Worm (Caenorhabditis elegans) whole organism, L3 larva: Measurements from ENCODE around the gene Y47D3A.31.

Source experiments
- aly-2 ChIP-seq: fragments of 150-350 bp; optimal IDR thresholded peaks from 2 replicates; lab custom pipeline; 2014; ENCODE audit warnings: missing biosample characterization, missing genetic modification characterization
- ama-1 ChIP-seq: fragments of 150-350 bp; optimal IDR thresholded peaks from 2 replicates; lab custom pipeline; 2018
- ceh-9 ChIP-seq: sonication (generic microtip); optimal IDR thresholded peaks from 2 replicates; lab custom pipeline; 2018; ENCODE audit warnings: missing biosample characterization, missing genetic modification characterization
- daf-12 ChIP-seq: fragments of 150-350 bp; optimal IDR thresholded peaks from 2 replicates; lab custom pipeline; 2014; ENCODE audit warnings: missing biosample characterization, missing genetic modification reagents, missing genetic modification characterization
- elt-3 ChIP-seq, 3 experiments: fragments of 150-350 bp in 1 of 3; sonication (generic microtip) in 2 of 3; optimal IDR thresholded peaks; 2 replicates in 2 of 3; 4 replicates in 1 of 3; lab custom pipeline; 2014 to 2017; ENCODE audit warnings: missing biosample characterization in 3 of 3, missing genetic modification characterization in 3 of 3
- fkh-10 ChIP-seq: sonication (generic microtip); optimal IDR thresholded peaks from 2 replicates; lab custom pipeline; 2017; ENCODE audit warnings: missing biosample characterization, missing genetic modification reagents, missing genetic modification characterization
- nhr-11 ChIP-seq: fragments of 150-350 bp; optimal IDR thresholded peaks from 2 replicates; lab custom pipeline; 2014; ENCODE audit warnings: missing biosample characterization, missing genetic modification characterization
- nhr-12 ChIP-seq: fragments of 150-350 bp; optimal IDR thresholded peaks from 2 replicates; lab custom pipeline; 2014; ENCODE audit warnings: missing biosample characterization, missing genetic modification characterization
- nhr-237 ChIP-seq: fragments of 150-350 bp; optimal IDR thresholded peaks from 2 replicates; lab custom pipeline; 2014; ENCODE audit warnings: missing biosample characterization, missing genetic modification characterization
- pqm-1 ChIP-seq: fragments of 150-350 bp; optimal IDR thresholded peaks from 2 replicates; lab custom pipeline; 2017; ENCODE audit warnings: missing biosample characterization, missing genetic modification characterization, inconsistent platforms
- snpc-4 ChIP-seq: fragments of 150-350 bp; optimal IDR thresholded peaks from 2 replicates; lab custom pipeline; 2014; ENCODE audit warnings: missing biosample characterization, missing genetic modification characterization
- unc-39 ChIP-seq: sonication (generic microtip); optimal IDR thresholded peaks from 4 replicates; lab custom pipeline; 2017; ENCODE audit warnings: missing biosample characterization, missing genetic modification characterization
- unc-62 ChIP-seq: fragments of 150-350 bp; sonication (generic microtip); optimal IDR thresholded peaks from 4 replicates; lab custom pipeline; 2014; ENCODE audit warnings: missing biosample characterization, missing genetic modification reagents, missing genetic modification characterization
- zag-1 ChIP-seq: fragments of 150-350 bp; optimal IDR thresholded peaks from 2 replicates; lab custom pipeline; 2014; ENCODE audit warnings: missing biosample characterization, missing genetic modification characterization

DNA sequence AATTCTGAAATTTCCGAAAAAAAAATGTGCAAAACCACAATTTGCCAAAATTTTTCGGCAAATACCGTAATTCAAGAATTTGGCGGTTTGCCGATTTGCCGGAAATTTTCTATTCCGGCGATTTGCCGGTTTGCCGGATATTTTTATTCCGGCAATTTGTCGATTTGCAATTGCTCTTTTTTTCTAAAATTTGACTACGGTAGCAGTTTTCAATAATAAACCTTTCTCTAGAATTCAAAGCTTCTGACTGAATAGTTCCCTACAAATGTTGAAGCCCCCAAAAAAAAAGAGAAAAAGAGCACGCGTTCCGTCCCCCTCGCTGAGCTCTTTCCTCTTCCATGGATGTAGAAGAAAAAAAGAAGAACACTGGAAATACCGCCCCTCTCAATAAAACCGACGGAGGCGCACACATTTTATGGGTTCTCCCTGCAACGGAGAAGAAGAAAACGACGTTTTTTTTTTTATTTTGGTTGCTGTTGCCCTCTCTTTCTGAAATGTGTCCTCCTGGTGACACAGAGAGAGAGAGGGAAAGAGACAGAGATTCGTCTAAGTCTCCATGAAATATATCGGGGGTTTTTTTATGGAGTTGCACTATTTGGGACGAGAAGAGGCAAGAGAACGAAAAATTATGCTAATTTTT, 44.0 kb upstream of the Y47D3A.31 start:
- no peak for TF ChIP-seq elt-3 (tag; optimal IDR thresholded peaks at IDR 0.05; lab: Kevin White, UChicago)
- TF ChIP-seq nhr-12, result no peak
- no peak for TF ChIP-seq pqm-1 (tag; lab: Kevin White, UChicago)
- TF ChIP-seq aly-2 (tag; lab: Kevin White, UChicago), result no peak
- TF ChIP-seq ceh-9 (tag; lab: Kevin White, UChicago), result no peak
- TF ChIP-seq fkh-10 (GFP tag; lab: Kevin White, UChicago), result no peak
- no peak for TF ChIP-seq nhr-11 (tag; lab: Kevin White, UChicago)
- TF ChIP-seq daf-12, result no peak
- TF ChIP-seq ama-1 (lab: Kevin White, UChicago), result no peak
- no peak for TF ChIP-seq unc-39 (tag; lab: Kevin White, UChicago)
- no peak for TF ChIP-seq unc-62 (GFP tag; lab: Kevin White, UChicago)
- no peak for TF ChIP-seq nhr-237 (tag; lab: Kevin White, UChicago)
- TF ChIP-seq snpc-4 (tag; lab: Kevin White, UChicago), result no peak
- no peak for TF ChIP-seq zag-1 (tag; lab: Kevin White, UChicago)
